Worm (Caenorhabditis elegans): ENCODE data around the gene C30E1.4.
A peak's percentile ranks its signal among the peaks of the same experiment; 100 is the strongest.

The C30E1.4 gene

ce11 chrX:16930663-16931097 is 6.9 kb downstream of the C30E1.4 start (continued):
- TF ChIP-seq aptf-2 (GFP tag; conservative IDR thresholded peaks at IDR 0.05) (peak; percentile 49; the same call in 1 of the 2 replicates), C06A6.2 (GFP tag; conservative IDR thresholded peaks at IDR 0.05) (peak; percentile 70), lsy-27 (tag; optimal IDR thresholded peaks at IDR 0.05; ENCODE audit: borderline replicate concordance, insufficient read depth) (no peak), sdz-38 (tag; optimal IDR thresholded peaks at IDR 0.05) (no peak), ceh-79 (tag; optimal IDR thresholded peaks at IDR 0.05) (no peak), F23B12.7 (tag; optimal IDR thresholded peaks at IDR 0.05; ENCODE audit: insufficient read depth) (no peak), F55B11.4 (tag; optimal IDR thresholded peaks at IDR 0.05; ENCODE audit: borderline replicate concordance, insufficient read depth) (no peak), let-526 (GFP tag; IDR thresholded peaks at IDR 0.05) (peak; percentile 80; the same call in 1 of the 2 replicates), cebp-1 (GFP tag; IDR thresholded peaks at IDR 0.05) (peak; percentile 100), cebp-1 (tag; optimal IDR thresholded peaks at IDR 0.05) (peak; percentile 100), tbp1 (GFP tag; optimal IDR thresholded peaks at IDR 0.05) (peak; percentile 57), nhr-179 (tag; optimal IDR thresholded peaks at IDR 0.05) (no peak), nhr-80 (tag; optimal IDR thresholded peaks at IDR 0.05) (peak; percentile 78), snpc-4 (GFP tag; optimal IDR thresholded peaks at IDR 0.05) (no peak), snpc-4 (tag; optimal IDR thresholded peaks at IDR 0.05) (peak in 1 of 4 experiments; percentile 68), die-1 (tag; optimal IDR thresholded peaks at IDR 0.05) (peak; percentile 27), ztf-25 (GFP tag; IDR thresholded peaks at IDR 0.05) (0 out of 2 replicates have a peak, but pooled peaks have one; percentile 54), nhr-27 (tag; optimal IDR thresholded peaks at IDR 0.05) (no peak), nhr-90 (tag; optimal IDR thresholded peaks at IDR 0.05) (peak; percentile 85), dpff-1 (tag; optimal IDR thresholded peaks at IDR 0.05) (peak; percentile 72), madf-10 (tag; optimal IDR thresholded peaks at IDR 0.05) (peak; percentile 1), C17E4.6 (GFP tag; IDR thresholded peaks at IDR 0.05) (no peak), gei-17 (GFP tag; optimal IDR thresholded peaks at IDR 0.05) (no peak), attf-6 (GFP tag; IDR thresholded peaks at IDR 0.05) (peak; percentile 70), F22D6.2 (tag; optimal IDR thresholded peaks at IDR 0.05) (no peak), B0035.1 (tag; optimal IDR thresholded peaks at IDR 0.05) (no peak), nhr-120 (GFP tag; IDR thresholded peaks at IDR 0.05) (no peak), snpc-1.1 (tag; optimal IDR thresholded peaks at IDR 0.05; ENCODE audit: insufficient read depth) (no peak), hmg-1.2 (GFP tag; IDR thresholded peaks at IDR 0.05) (peak; percentile 48), F57A8.1 (GFP tag; optimal IDR thresholded peaks at IDR 0.05) (no peak), B0019.2 (GFP tag; conservative IDR thresholded peaks at IDR 0.05) (no peak; the same call in 1 of the 2 replicates), bed-1 (GFP tag; IDR thresholded peaks at IDR 0.05) (peak; percentile 75; the same call in 1 of the 2 replicates), him-1 (tag; optimal IDR thresholded peaks at IDR 0.05) (no peak), F10E7.11 (tag; optimal IDR thresholded peaks at IDR 0.05) (peak; percentile 10), pbrm-1 (GFP tag; IDR thresholded peaks at IDR 0.05) (peak; percentile 86), egl-18 (GFP tag; IDR thresholded peaks at IDR 0.05) (peak; percentile 75; the same call in 1 of the 2 replicates), ztf-18 (tag; optimal IDR thresholded peaks at IDR 0.05) (no peak), Y67H2A.10 (GFP tag; conservative IDR thresholded peaks at IDR 0.05) (peak; percentile 78), ceh-58 (GFP tag; IDR thresholded peaks at IDR 0.05) (peak; percentile 93; the same call in 1 of the 2 replicates), pha-4 (tag; optimal IDR thresholded peaks at IDR 0.05) (peak; percentile 69), chd-7 (tag; optimal IDR thresholded peaks at IDR 0.05) (peak; percentile 95), mes-4 (tag; optimal IDR thresholded peaks at IDR 0.05) (no peak), fkh-3 (tag; optimal IDR thresholded peaks at IDR 0.05) (peak; percentile 78), ztf-28 (GFP tag; IDR thresholded peaks at IDR 0.05) (peak; percentile 80; the same call in 1 of the 2 replicates), attf-5 (GFP tag; optimal IDR thresholded peaks at IDR 0.05) (peak; percentile 65), Y95B8A.8 (GFP tag; IDR thresholded peaks at IDR 0.05) (peak; percentile 65), athp-1 (tag; optimal IDR thresholded peaks at IDR 0.05) (peak; percentile 74), ztf-6 (GFP tag; IDR thresholded peaks at IDR 0.05) (peak; percentile 23; the same call in 1 of the 2 replicates)
